Fruit fly (Drosophila melanogaster) ovary, adult (tissue): Measurements from ENCODE around the gene pira.

Experiments
- CG17801 ChIP-seq: fragments of 200-800 bp; optimal IDR thresholded peaks from 2 replicates; lab custom pipeline; 2019; ENCODE audit warnings: missing biosample characterization, mild to moderate bottlenecking, missing genetic modification characterization, moderate library complexity; ENCODE audit not compliant: partially characterized antibody

pira gene

dm6 chrX:12763467-12763866 lies at the start of gene pira:
TSS of gene pira (minus strand) at chrX:12763611.
- TF ChIP-seq CG17801 (GFP tag; lab: Kevin White, UChicago): no peak

DNA sequence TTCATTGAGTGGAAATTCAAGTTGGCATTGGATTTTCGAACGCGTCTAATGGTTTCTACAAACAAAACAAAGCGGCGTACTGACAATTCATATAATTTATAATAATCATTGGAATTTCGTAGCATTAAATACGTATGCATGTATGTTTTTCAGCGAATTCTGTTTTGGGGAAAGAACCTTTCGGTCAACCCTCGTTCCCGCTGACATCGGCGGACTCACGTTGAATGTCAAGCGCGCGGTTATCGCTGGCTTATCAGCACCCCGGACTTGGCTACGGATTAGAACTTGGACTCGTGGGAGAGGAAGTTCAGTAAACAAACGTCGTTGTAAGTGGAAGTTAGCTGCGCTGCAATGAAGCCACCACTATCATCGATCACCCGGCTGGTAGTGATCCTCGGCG lies 37.9 kb upstream of the pira start, which contains the start of gene Nep6:
Gene Nep6, plus strand, starts transcription at position 305 of the 400 bp plus-strand sequence.
- no peak for TF ChIP-seq CG17801 (GFP tag; lab: Kevin White, UChicago)

DNA sequence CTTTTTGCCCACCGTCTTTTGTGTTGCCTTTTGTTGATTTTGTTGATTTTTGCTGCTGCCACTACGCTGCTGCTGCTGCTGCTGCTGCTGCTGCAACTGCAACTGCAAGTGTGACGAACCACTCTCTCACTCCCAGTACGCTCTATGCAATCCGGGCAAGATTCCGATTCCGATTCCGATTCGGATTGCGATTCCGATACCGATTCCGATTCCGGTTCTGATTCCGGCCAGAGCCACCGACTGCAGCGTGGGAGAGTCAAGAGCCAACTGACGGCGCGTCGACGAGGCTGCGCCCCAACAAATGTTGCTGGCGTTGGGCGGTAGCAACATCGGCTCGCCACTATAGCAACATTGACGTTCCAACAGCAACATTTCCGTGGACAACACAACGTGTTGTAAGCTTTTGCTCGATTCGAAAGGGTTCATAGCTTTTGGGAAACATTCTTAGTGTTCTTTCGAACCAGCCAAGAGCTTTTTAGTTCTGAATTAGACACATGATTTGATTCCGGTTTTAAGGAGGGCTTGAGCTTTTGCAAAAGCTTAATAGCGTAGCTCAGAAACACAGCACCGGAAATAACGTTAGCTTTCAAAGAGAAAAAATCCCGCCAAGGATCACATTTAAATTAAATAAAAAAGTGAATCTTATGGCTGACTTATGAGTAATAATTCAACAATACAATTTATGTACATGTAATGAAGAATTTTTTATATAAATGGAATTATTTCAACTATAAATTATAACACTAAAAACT lies 21.5 kb upstream of the pira start, which contains the start of gene CG32647:
Gene CG32647, minus strand, starts transcription at position 269 of the 752 bp plus-strand sequence.
- no peak for TF ChIP-seq CG17801 (GFP tag; lab: Kevin White, UChicago)

- TF ChIP-seq CG17801 (GFP tag; lab: Kevin White, UChicago): no peak
Observed at dm6 chrX:12777763-12778408, 14.5 kb upstream of the pira start.

- TF ChIP-seq CG17801 (GFP tag; lab: Kevin White, UChicago): no peak
Observed at dm6 chrX:12777195-12777594, 13.8 kb upstream of the pira start.

DNA sequence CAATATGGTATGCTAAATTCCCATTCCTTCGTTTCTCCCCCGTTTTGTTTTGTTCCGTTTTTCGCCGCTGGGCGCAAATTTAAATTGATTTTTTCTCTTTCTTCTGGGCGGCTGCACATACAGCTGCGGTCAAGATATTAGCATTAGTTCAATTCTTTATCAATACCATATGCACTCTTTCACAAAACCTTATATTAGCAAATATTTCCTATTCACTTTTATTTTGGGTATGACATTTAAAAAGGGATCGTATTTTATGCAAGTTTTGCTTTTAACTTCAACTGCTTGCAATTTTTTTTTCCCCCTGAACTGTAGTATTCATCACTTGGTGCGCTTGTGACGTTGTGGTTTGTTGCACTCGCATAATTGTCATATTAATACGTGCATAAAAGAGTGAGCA lies 2.9 kb upstream of the pira start:
- TF ChIP-seq CG17801 (GFP tag; lab: Kevin White, UChicago): no peak

dm6 chrX:12765736-12766135 lies 2.3 kb upstream of the pira start:
- peak; percentile 50 for TF ChIP-seq CG17801 (GFP tag; lab: Kevin White, UChicago)

DNA sequence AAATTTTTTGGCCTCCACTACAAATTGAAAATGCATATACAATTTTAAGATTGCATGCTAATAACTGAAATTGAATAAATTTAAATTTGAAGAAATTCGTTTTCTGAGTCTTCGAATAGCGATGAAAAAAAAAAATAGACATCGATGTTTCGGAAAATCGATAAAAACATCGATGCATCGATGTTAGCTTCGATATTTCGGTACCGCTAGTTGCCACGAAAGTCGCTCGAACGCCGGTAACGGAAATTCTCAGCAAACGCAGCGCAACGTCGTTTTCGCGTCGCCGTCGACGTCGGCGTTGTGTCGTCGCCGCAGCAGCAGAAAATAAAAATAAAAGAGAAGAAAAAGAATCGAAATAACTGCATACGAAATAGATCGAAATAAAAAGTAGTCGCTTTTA lies 1.7 kb upstream of the pira start, which contains the start of gene Agpat1:
Gene Agpat1, plus strand, starts transcription at position 191 of the 400 bp plus-strand sequence.
- TF ChIP-seq CG17801 (GFP tag; lab: Kevin White, UChicago): no peak

DNA sequence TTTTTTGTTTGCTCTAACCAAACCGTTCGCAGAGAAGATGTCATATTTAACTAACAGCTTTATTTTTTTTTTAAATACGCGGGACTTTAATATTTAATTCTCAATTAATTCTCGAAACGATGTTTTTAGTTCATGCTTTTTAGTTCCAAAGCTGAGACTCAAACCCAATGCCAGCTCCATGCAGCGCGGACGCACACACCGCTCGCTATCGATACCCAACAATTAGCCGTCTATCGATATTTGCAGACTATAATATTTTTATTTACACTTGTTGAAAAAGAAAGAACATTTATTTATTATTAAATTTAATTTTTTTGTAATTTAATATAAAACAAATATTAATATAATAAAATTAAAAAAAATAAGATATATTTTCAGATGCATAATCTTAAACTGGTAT lies 1.2 kb upstream of the pira start:
- TF ChIP-seq CG17801 (GFP tag; lab: Kevin White, UChicago): no peak

DNA sequence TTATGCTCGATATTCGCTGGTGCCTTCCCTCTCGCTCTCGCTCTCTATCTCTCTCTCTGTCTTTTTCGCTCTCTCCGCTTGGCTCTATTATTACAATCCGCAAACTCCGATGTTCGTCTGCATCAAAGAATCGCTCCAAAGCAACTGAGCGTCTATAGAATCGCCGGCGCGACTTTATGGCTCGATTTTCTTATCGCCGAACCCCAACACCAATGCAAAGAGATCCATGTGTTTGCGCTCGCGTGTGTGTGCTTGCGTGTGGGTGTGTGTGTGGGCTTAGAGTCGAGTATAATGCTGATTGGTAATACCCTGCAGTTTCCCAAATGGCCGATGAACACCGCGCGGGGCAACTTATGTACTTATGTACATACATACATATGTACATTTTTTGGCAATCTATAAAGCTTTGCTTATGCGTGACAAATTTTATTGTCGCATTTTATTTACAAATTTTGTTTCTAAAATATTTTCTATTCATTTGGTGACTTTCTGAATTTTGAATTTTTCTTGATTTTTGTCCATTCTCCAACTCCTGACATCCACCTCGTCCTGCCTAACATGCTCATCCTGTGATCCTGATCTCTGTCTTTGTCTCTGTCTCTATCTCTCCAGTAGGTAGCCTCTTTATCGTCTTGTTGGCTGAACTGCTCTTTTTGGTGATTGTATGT lies 2.8 kb downstream of the pira start, which contains the start of gene Paics:
Gene Paics, minus strand, starts transcription at position 152 of the 668 bp plus-strand sequence.
- TF ChIP-seq CG17801 (GFP tag; lab: Kevin White, UChicago): no peak

dm6 chrX:12759162-12759561 lies 4.2 kb downstream of the pira start:
- TF ChIP-seq CG17801 (GFP tag; lab: Kevin White, UChicago): no peak

dm6 chrX:12757075-12757474 lies 6.3 kb downstream of the pira start:
- peak; percentile 90 for TF ChIP-seq CG17801 (GFP tag; lab: Kevin White, UChicago)

- TF ChIP-seq CG17801 (GFP tag; lab: Kevin White, UChicago): no peak
Observed at dm6 chrX:12756374-12756721, 7.1 kb downstream of the pira start.

- peak; percentile 31 for TF ChIP-seq CG17801 (GFP tag; lab: Kevin White, UChicago)
Observed at dm6 chrX:12755600-12756373, 7.6 kb downstream of the pira start.
